Fruit fly (Drosophila melanogaster): ENCODE measurements around the gene CG18547.

CG18547 gene

DNA sequence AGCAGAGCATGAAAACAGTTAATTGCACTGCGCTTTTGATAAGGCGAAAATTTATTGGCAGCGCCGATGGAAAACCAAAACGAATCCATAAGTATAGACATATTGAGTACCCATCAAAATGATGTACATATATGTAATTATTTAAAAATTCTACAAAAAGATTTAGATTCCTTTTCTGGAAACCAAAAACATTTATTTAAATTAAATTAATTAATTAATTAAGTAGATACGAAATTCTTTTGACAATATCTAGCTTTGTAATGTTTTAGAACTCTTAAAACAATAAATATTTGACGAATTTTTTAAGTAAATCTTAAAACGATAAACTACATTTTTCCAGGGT lies 2.9 kb downstream of the CG18547 start (continued):
- TF ChIP-seq CG30431 (GFP tag; optimal IDR thresholded peaks at IDR 0.05) (no peak), CG10209 (GFP tag; optimal IDR thresholded peaks at IDR 0.05) (no peak), CG13424 (tag; optimal IDR thresholded peaks at IDR 0.05) (no peak), Drgx (GFP tag; IDR thresholded peaks at IDR 0.05) (peak; percentile 18; the same call in 1 of the 2 replicates), nmo (GFP tag; optimal IDR thresholded peaks at IDR 0.05) (peak; percentile 1), CG18262 (tag; optimal IDR thresholded peaks at IDR 0.05) (peak; percentile 34), CG17612 (GFP tag; IDR thresholded peaks at IDR 0.05) (no peak), CG8924 (tag; optimal IDR thresholded peaks at IDR 0.05) (no peak), CG6689 (GFP tag; IDR thresholded peaks at IDR 0.05) (no peak), Opbp (GFP tag; IDR thresholded peaks at IDR 0.05; ENCODE audit: partially characterized antibody) (no peak), row (GFP tag; IDR thresholded peaks at IDR 0.05) (peak; percentile 26; the same call in 1 of the 3 replicates), vvl (GFP tag; IDR thresholded peaks at IDR 0.05) (no peak), D19B (GFP tag; optimal IDR thresholded peaks at IDR 0.05) (peak; percentile 58), lola (GFP tag; optimal IDR thresholded peaks at IDR 0.05) (peak in 1 of 3 experiments; percentile 11), twi (tag; optimal IDR thresholded peaks at IDR 0.05) (no peak)

DNA sequence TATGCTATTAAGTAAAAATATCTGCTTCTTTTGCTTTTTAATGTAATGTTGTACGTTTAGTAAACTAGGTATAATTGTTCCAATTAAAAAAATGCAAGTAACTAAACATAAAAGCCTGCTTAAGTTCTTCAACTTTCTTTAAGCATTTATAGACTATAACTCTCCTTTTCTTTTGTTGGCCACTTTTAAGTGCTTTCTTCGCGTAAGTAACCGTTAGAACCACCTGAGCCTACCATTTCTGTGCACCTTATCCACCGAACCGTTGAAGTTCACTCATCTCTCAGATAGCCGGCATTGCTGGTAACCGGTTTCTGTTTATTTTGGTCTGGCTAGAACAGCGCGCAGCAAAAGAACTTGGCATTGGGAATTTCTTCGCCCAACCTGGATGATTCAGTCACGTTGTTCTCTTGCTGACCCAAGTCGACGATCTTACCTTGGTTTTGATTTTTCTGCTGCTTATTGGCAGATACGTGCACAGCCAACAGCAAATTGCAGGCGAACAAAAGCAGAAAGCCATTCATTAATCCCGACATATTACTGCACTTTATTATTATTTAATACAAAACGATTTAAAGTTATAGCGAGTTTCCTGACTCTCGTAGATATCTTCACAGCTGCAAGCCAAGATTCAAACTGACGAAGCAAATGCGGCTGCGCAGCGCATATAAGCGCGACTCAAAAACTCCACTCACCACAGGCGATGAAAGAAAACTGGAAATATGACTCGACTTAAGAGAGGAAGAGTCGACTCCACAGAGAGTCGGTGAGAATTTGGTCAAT lies 3.4 kb downstream of the CG18547 start, which contains the start of gene CG10005:
Gene CG10005, minus strand, starts transcription at position 642 of the 780 bp plus-strand sequence.
- TF ChIP-seq kni (GFP tag; optimal IDR thresholded peaks at IDR 0.05) (peak; percentile 69), z (GFP tag; IDR thresholded peaks at IDR 0.05) (peak; percentile 89), al (GFP tag; IDR thresholded peaks at IDR 0.05) (no peak), CG2202 (tag; optimal IDR thresholded peaks at IDR 0.05) (peak; percentile 7), CG14965 (GFP tag; optimal IDR thresholded peaks at IDR 0.05; ENCODE audit: borderline replicate concordance) (no peak), ato (GFP tag; IDR thresholded peaks at IDR 0.05; ENCODE audit: partially characterized antibody) (peak; percentile 29; the same call in 1 of the 2 replicates), nom (GFP tag; optimal IDR thresholded peaks at IDR 0.05) (peak; percentile 60), Jarid2 (GFP tag; optimal IDR thresholded peaks at IDR 0.05) (peak; percentile 77), H15 (GFP tag; IDR thresholded peaks at IDR 0.05) (0 out of 3 replicates have a peak, but pooled peaks have one; percentile 12), tna (GFP tag; IDR thresholded peaks at IDR 0.05; ENCODE audit: partially characterized antibody) (no peak), D19A (tag; optimal IDR thresholded peaks at IDR 0.05) (no peak), CG31224 (GFP tag; IDR thresholded peaks at IDR 0.05) (0 out of 2 replicates have a peak, but pooled peaks have one; percentile 6), CG11085 (GFP tag; IDR thresholded peaks at IDR 0.05) (0 out of 2 replicates have a peak, but pooled peaks have one; percentile 26), pros (GFP tag; optimal IDR thresholded peaks at IDR 0.05) (peak; percentile 2), CG10209 (GFP tag; optimal IDR thresholded peaks at IDR 0.05) (no peak), CG30431 (GFP tag; optimal IDR thresholded peaks at IDR 0.05) (no peak), CG3163 (GFP tag; optimal IDR thresholded peaks at IDR 0.05) (peak; percentile 90), Dad (GFP tag; optimal IDR thresholded peaks at IDR 0.05) (no peak), unc-4 (GFP tag; IDR thresholded peaks at IDR 0.05; ENCODE audit: partially characterized antibody) (no peak), Blimp-1 (GFP tag; optimal IDR thresholded peaks at IDR 0.05) (peak; percentile 90), Trl (optimal IDR thresholded peaks at IDR 0.05) (peak; percentile 40 to 67), Trl (GFP tag; optimal IDR thresholded peaks at IDR 0.05) (no peak), chinmo (GFP tag; IDR thresholded peaks at IDR 0.05; ENCODE audit: partially characterized antibody) (0 out of 4 replicates have a peak, but pooled peaks have one; percentile 65), sens (GFP tag) (peak; percentile 62), CG30403 (GFP tag; optimal IDR thresholded peaks at IDR 0.05) (no peak), CG2199 (GFP tag; IDR thresholded peaks at IDR 0.05) (peak; percentile 18; the same call in 1 of the 3 replicates), oc (tag; optimal IDR thresholded peaks at IDR 0.05) (peak; percentile 20)
